Fruit fly (Drosophila melanogaster) whole organism, wandering third instar larva: Measurements from ENCODE around the gene CG2182.

Experiments
- Dfd ChIP-seq: fragments of >200 bp; optimal IDR thresholded peaks from 2 replicates; lab custom pipeline; 2017; ENCODE audit warnings: missing biosample characterization, missing genetic modification characterization
- GATAd ChIP-seq: sonication (Bioruptor generic); optimal IDR thresholded peaks from 2 replicates; lab custom pipeline; 2016; ENCODE audit warnings: missing biosample characterization, missing genetic modification characterization
- psq ChIP-seq: fragments of 200-800 bp; sonication (Bioruptor generic); optimal IDR thresholded peaks from 3 replicates; lab custom pipeline; 2017; ENCODE audit warnings: missing biosample characterization, mild to moderate bottlenecking, missing genetic modification characterization, moderate library complexity
- tai ChIP-seq: sonication (Bioruptor generic); optimal IDR thresholded peaks from 2 replicates; lab custom pipeline; 2016; ENCODE audit warnings: missing biosample characterization, missing genetic modification characterization

DNA sequence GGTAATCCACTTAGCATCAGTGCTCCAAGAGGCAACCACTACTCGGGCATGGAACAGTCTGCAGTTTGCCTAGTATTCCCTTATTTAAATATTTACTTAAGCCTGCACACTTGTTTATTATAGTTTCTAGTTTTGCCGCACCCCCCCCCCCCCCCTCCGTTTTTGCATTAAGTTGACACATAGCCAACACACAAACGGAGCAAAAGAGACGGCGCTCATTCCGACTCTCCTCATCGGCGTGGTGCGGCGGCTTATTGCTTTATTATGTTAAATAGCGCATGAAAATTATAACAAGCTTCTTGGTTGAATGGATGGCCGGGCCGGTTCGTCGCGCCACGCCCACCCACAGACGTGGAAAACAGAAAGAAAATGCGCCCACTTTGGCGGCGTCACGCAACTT lies 29.9 kb upstream of the CG2182 start:
- TF ChIP-seq GATAd (GFP tag; lab: Kevin White, UChicago) = no peak
- peak; percentile 61 for TF ChIP-seq Dfd (GFP tag; lab: Kevin White, UChicago)
- TF ChIP-seq tai (GFP tag; lab: Kevin White, UChicago) = no peak
- TF ChIP-seq psq (GFP tag; lab: Kevin White, UChicago) = no peak
